Worm (Caenorhabditis elegans): ENCODE measurements around the gene ZK1290.7.

ZK1290.7 gene

ce11 chrII:7525458-7525857 lies at the start of gene ZK1290.7, which contains the start of gene rnh-1.1:
Gene ZK1290.7, minus strand, starts transcription at chrII:7525558.
Gene rnh-1.1, plus strand, starts transcription at chrII:7525738.
- TF ChIP-seq ztf-11 (tag; optimal IDR thresholded peaks at IDR 0.05) (no peak), nhr-11 (tag; optimal IDR thresholded peaks at IDR 0.05) (no peak), sea-2 (GFP tag; optimal IDR thresholded peaks at IDR 0.05) (no peak), nhr-12 (tag; optimal IDR thresholded peaks at IDR 0.05) (no peak), ceh-82 (tag; optimal IDR thresholded peaks at IDR 0.05) (no peak), lin-15B (tag; optimal IDR thresholded peaks at IDR 0.05) (no peak), jun-1 (tag; optimal IDR thresholded peaks at IDR 0.05) (no peak), fos-1 (tag; optimal IDR thresholded peaks at IDR 0.05) (no peak), eor-1 (tag; optimal IDR thresholded peaks at IDR 0.05) (no peak), R02D3.7 (tag; optimal IDR thresholded peaks at IDR 0.05) (no peak), ceh-16 (tag; optimal IDR thresholded peaks at IDR 0.05) (no peak), elt-1 (tag; optimal IDR thresholded peaks at IDR 0.05) (no peak)

ce11 chrII:7574143-7574542 lies 48.8 kb upstream of the ZK1290.7 start, which contains the start of gene F35D2.2:
Gene F35D2.2, plus strand, starts transcription at chrII:7574443.
- no peak for TF ChIP-seq daf-12 (tag; optimal IDR thresholded peaks at IDR 0.05)
- TF ChIP-seq nhr-28 (tag; optimal IDR thresholded peaks at IDR 0.05), result no peak
- no peak for TF ChIP-seq ZK546.5 (tag; optimal IDR thresholded peaks at IDR 0.05)
- TF ChIP-seq tbx-2 (tag; optimal IDR thresholded peaks at IDR 0.05), result no peak
- no peak for TF ChIP-seq pha-4 (tag; optimal IDR thresholded peaks at IDR 0.05)
- TF ChIP-seq ama-1 (optimal IDR thresholded peaks at IDR 0.05), result no peak
- no peak for TF ChIP-seq snpc-4 (tag; optimal IDR thresholded peaks at IDR 0.05)
- TF ChIP-seq ceh-28 (tag; optimal IDR thresholded peaks at IDR 0.05), result no peak
- no peak for TF ChIP-seq nhr-67 (tag; optimal IDR thresholded peaks at IDR 0.05)
- TF ChIP-seq eor-1 (tag; optimal IDR thresholded peaks at IDR 0.05), result no peak
- TF ChIP-seq nhr-11 (tag; optimal IDR thresholded peaks at IDR 0.05), result no peak
- no peak for TF ChIP-seq skn-1 (tag; optimal IDR thresholded peaks at IDR 0.05)
- no peak for TF ChIP-seq nhr-77 (tag; optimal IDR thresholded peaks at IDR 0.05)
- TF ChIP-seq egl-5 (tag; optimal IDR thresholded peaks at IDR 0.05), result no peak
- TF ChIP-seq elt-1 (tag; optimal IDR thresholded peaks at IDR 0.05), result no peak
- TF ChIP-seq jun-1 (tag; optimal IDR thresholded peaks at IDR 0.05), result no peak
- TF ChIP-seq mdl-1 (tag; optimal IDR thresholded peaks at IDR 0.05), result no peak
- no peak for TF ChIP-seq pqm-1 (tag; optimal IDR thresholded peaks at IDR 0.05)
- TF ChIP-seq ztf-11 (tag; optimal IDR thresholded peaks at IDR 0.05), result no peak
- TF ChIP-seq lin-15B (tag; optimal IDR thresholded peaks at IDR 0.05), result no peak

- no peak for TF ChIP-seq nhr-67 (tag; optimal IDR thresholded peaks at IDR 0.05)
- TF ChIP-seq fos-1 (tag; optimal IDR thresholded peaks at IDR 0.05), result no peak
- no peak for TF ChIP-seq ceh-16 (tag; optimal IDR thresholded peaks at IDR 0.05)
- TF ChIP-seq nhr-237 (tag; optimal IDR thresholded peaks at IDR 0.05), result no peak
- no peak for TF ChIP-seq tbx-2 (tag; optimal IDR thresholded peaks at IDR 0.05)
- no peak for TF ChIP-seq lsy-12 (tag; optimal IDR thresholded peaks at IDR 0.05)
- TF ChIP-seq egl-5 (tag; optimal IDR thresholded peaks at IDR 0.05), result no peak
- TF ChIP-seq unc-39 (tag; optimal IDR thresholded peaks at IDR 0.05), result no peak
- TF ChIP-seq R02D3.7 (tag; optimal IDR thresholded peaks at IDR 0.05), result no peak
- TF ChIP-seq eor-1 (tag; optimal IDR thresholded peaks at IDR 0.05), result no peak
Measured at ce11 chrII:7570820-7571219, 45.5 kb upstream of the ZK1290.7 start.

ce11 chrII:7570305-7570704 lies 44.9 kb upstream of the ZK1290.7 start, which contains the start of gene F35D2.3:
Gene F35D2.3, plus strand, starts transcription at chrII:7570605.
- no peak for TF ChIP-seq zag-1 (tag; optimal IDR thresholded peaks at IDR 0.05)
- no peak for TF ChIP-seq ceh-9 (tag; optimal IDR thresholded peaks at IDR 0.05)
- TF ChIP-seq fkh-2 (tag; optimal IDR thresholded peaks at IDR 0.05), result no peak
- TF ChIP-seq ceh-16 (tag; optimal IDR thresholded peaks at IDR 0.05), result no peak
- no peak for TF ChIP-seq ama-1 (optimal IDR thresholded peaks at IDR 0.05)

- TF ChIP-seq nhr-67 (tag; optimal IDR thresholded peaks at IDR 0.05) (no peak), snpc-4 (tag; optimal IDR thresholded peaks at IDR 0.05) (no peak)
Measured at ce11 chrII:7562616-7563015, 37.3 kb upstream of the ZK1290.7 start.

ce11 chrII:7561494-7561893 lies 36.1 kb upstream of the ZK1290.7 start, which contains the start of the genes ZK1290.11 and ZK1290.1:
Gene ZK1290.11, minus strand, starts transcription at chrII:7561594.
Gene ZK1290.1, plus strand, starts transcription at chrII:7561764.
- no peak for TF ChIP-seq ama-1 (optimal IDR thresholded peaks at IDR 0.05)
- no peak for TF ChIP-seq ztf-4 (tag; optimal IDR thresholded peaks at IDR 0.05)
- no peak for TF ChIP-seq eor-1 (tag; optimal IDR thresholded peaks at IDR 0.05)
- no peak for TF ChIP-seq fos-1 (tag; optimal IDR thresholded peaks at IDR 0.05)
- no peak for TF ChIP-seq daf-12 (tag; optimal IDR thresholded peaks at IDR 0.05)
- no peak for TF ChIP-seq mdl-1 (tag; optimal IDR thresholded peaks at IDR 0.05)
- no peak for TF ChIP-seq lin-15B (tag; optimal IDR thresholded peaks at IDR 0.05)
- no peak for TF ChIP-seq lsy-12 (tag; optimal IDR thresholded peaks at IDR 0.05)
- TF ChIP-seq unc-39 (tag; optimal IDR thresholded peaks at IDR 0.05), result no peak
- TF ChIP-seq ceh-16 (tag; optimal IDR thresholded peaks at IDR 0.05), result no peak
- no peak for TF ChIP-seq nhr-23 (tag; optimal IDR thresholded peaks at IDR 0.05)
- no peak for TF ChIP-seq nhr-11 (tag; optimal IDR thresholded peaks at IDR 0.05)
